Fruit fly (Drosophila melanogaster): ENCODE measurements around the gene Wdr92.

Gene Wdr92

dm6 chr3L:17958231-17958976 is 50.5 kb downstream of the Wdr92 start:
- TF ChIP-seq noc (tag; optimal IDR thresholded peaks at IDR 0.05) = peak; percentile 42

dm6 chr3L:17958977-17959279 is 51.0 kb downstream of the Wdr92 start:
- no peak for TF ChIP-seq noc (tag; optimal IDR thresholded peaks at IDR 0.05)
